Fruit fly (Drosophila melanogaster) whole organism, embryonic: ENCODE measurements around the gene CG32713.

ENCODE experiments used
- Atf6 ChIP-seq: fragments of 200-800 bp; sonication (Bioruptor generic); IDR thresholded peaks from 2 replicates; pipeline ENCODE4 v1.3.6; 2022; ENCODE audit warnings: missing biosample characterization, missing genetic modification characterization
- CG10565 ChIP-seq: fragments of 200-800 bp; sonication (Bioruptor generic); optimal IDR thresholded peaks from 3 replicates; lab custom pipeline; 2016; ENCODE audit warnings: missing biosample characterization, mild to moderate bottlenecking, missing genetic modification characterization
- CG12299 ChIP-seq: fragments of 200-800 bp; sonication (Bioruptor generic); optimal IDR thresholded peaks from 2 replicates; lab custom pipeline; 2018; ENCODE audit warnings: missing biosample characterization, mild to moderate bottlenecking, missing genetic modification characterization
- CG14710 ChIP-seq: fragments of 200-800 bp; sonication (Bioruptor generic); optimal IDR thresholded peaks from 3 replicates; lab custom pipeline; 2019; ENCODE audit warnings: missing biosample characterization, mild to moderate bottlenecking, missing genetic modification characterization, moderate library complexity
- CG15269 ChIP-seq: fragments of 200-800 bp; sonication (Bioruptor generic); optimal IDR thresholded peaks from 2 replicates; lab custom pipeline; 2018; ENCODE audit warnings: missing biosample characterization, mild to moderate bottlenecking, missing genetic modification characterization, moderate library complexity
- CG15479 ChIP-seq: fragments of 200-800 bp; sonication (Bioruptor generic); optimal IDR thresholded peaks from 3 replicates; lab custom pipeline; 2019; ENCODE audit warnings: missing biosample characterization, mild to moderate bottlenecking, missing genetic modification characterization, moderate library complexity
- CG16779 ChIP-seq: fragments of 200-800 bp; sonication (Bioruptor generic); IDR thresholded peaks from 2 replicates; pipeline ENCODE4 v1.3.6; 2022; ENCODE audit warnings: missing biosample characterization, missing genetic modification characterization
- CG17186 ChIP-seq: fragments of 200-800 bp; sonication (Bioruptor generic); optimal IDR thresholded peaks from 3 replicates; lab custom pipeline; 2017; ENCODE audit warnings: missing biosample characterization, missing genetic modification reagents, missing genetic modification characterization
- CG2875 ChIP-seq: fragments of 200-800 bp; sonication (Bioruptor generic); optimal IDR thresholded peaks from 2 replicates; lab custom pipeline; 2017; ENCODE audit warnings: missing biosample characterization, mild to moderate bottlenecking, missing genetic modification characterization, missing genetic modification reagents
- CG2889 ChIP-seq: fragments of 200-800 bp; sonication (Bioruptor generic); IDR thresholded peaks from 3 replicates; pipeline ENCODE4 v1.3.6; 2022; ENCODE audit warnings: missing biosample characterization, missing genetic modification characterization
- CG31441 ChIP-seq: fragments of 200-800 bp; sonication (Bioruptor generic); IDR thresholded peaks from 2 replicates; pipeline ENCODE4 v1.3.6; 2022; ENCODE audit warnings: missing biosample characterization, missing genetic modification characterization
- CG32532 ChIP-seq: fragments of 200-800 bp; sonication (Bioruptor generic); IDR thresholded peaks from 2 replicates; pipeline ENCODE4 v1.3.6; 2022; ENCODE audit warnings: missing biosample characterization, missing genetic modification characterization
- CG34224 ChIP-seq: fragments of 200-800 bp; sonication (Bioruptor generic); IDR thresholded peaks from 3 replicates; pipeline ENCODE4 v1.3.6; 2022; ENCODE audit warnings: missing biosample characterization, missing genetic modification characterization; ENCODE audit not compliant: partially characterized antibody
- CG4360 ChIP-seq: fragments of 200-800 bp; sonication (Bioruptor generic); IDR thresholded peaks from 2 replicates; pipeline ENCODE4 v1.3.6; 2022; ENCODE audit warnings: missing biosample characterization, missing genetic modification characterization
- CG6683 ChIP-seq: fragments of 200-800 bp; sonication (Bioruptor generic); optimal IDR thresholded peaks from 2 replicates; lab custom pipeline; 2017; ENCODE audit warnings: missing biosample characterization, mild to moderate bottlenecking, missing genetic modification characterization, missing genetic modification reagents
- CG6791 ChIP-seq: fragments of 200-800 bp; sonication (Bioruptor generic); IDR thresholded peaks from 3 replicates; pipeline ENCODE4 v1.3.6; 2022; ENCODE audit warnings: missing biosample characterization, missing genetic modification characterization; ENCODE audit not compliant: partially characterized antibody
- CG8924 ChIP-seq: fragments of 200-800 bp; optimal IDR thresholded peaks from 3 replicates; lab custom pipeline; 2019; ENCODE audit warnings: missing biosample characterization, mild to moderate bottlenecking, missing genetic modification characterization, moderate library complexity
- CG8944 ChIP-seq: fragments of 200-800 bp; sonication (Bioruptor generic); optimal IDR thresholded peaks from 3 replicates; lab custom pipeline; 2016; ENCODE audit warnings: missing biosample characterization, missing genetic modification characterization
- ERR ChIP-seq: fragments of 200-800 bp; sonication (Bioruptor generic); optimal IDR thresholded peaks from 2 replicates; lab custom pipeline; 2016; ENCODE audit warnings: missing biosample characterization, missing genetic modification characterization
- Eip74EF ChIP-seq, 2 experiments: fragments of 200-800 bp in 1 of 2; fragments of >200 bp in 1 of 2; sonication (Bioruptor generic) in 1 of 2; optimal IDR thresholded peaks; 2 replicates each; lab custom pipeline; 2017 to 2019; ENCODE audit warnings: missing biosample characterization in 2 of 2, missing genetic modification characterization in 2 of 2, mild to moderate bottlenecking in 1 of 2, moderate library complexity in 1 of 2
- GATAe ChIP-seq: fragments of 200-800 bp; sonication (Bioruptor generic); conservative IDR thresholded peaks from 2 replicates; pipeline ENCODE4 v1.3.6; 2022; ENCODE audit warnings: missing biosample characterization, missing genetic modification characterization
- Gug ChIP-seq: fragments of 200-800 bp; sonication (Bioruptor generic); IDR thresholded peaks from 4 replicates; pipeline ENCODE4 v1.3.6; 2022; ENCODE audit warnings: missing biosample characterization, missing genetic modification characterization
- H2.0 ChIP-seq: fragments of 200-800 bp; sonication (Bioruptor generic); IDR thresholded peaks from 2 replicates; pipeline ENCODE4 v1.3.6; 2022; ENCODE audit warnings: missing biosample characterization, missing genetic modification characterization
- HLH3B ChIP-seq: fragments of 200-800 bp; sonication (Bioruptor generic); IDR thresholded peaks from 2 replicates; pipeline ENCODE4 v1.3.6; 2022; ENCODE audit warnings: missing biosample characterization, missing genetic modification characterization
- HLH54F ChIP-seq: fragments of 200-800 bp; sonication (Bioruptor generic); optimal IDR thresholded peaks from 3 replicates; lab custom pipeline; 2016; ENCODE audit warnings: missing biosample characterization, missing genetic modification characterization
- Hmx ChIP-seq: fragments of 200-800 bp; sonication (Bioruptor generic); optimal IDR thresholded peaks from 2 replicates; lab custom pipeline; 2016; ENCODE audit warnings: missing biosample characterization, missing genetic modification characterization
- Med ChIP-seq: fragments of 200-800 bp; sonication (Bioruptor generic); peaks from one replicate; lab custom pipeline; 2016; ENCODE audit warnings: missing biosample characterization, missing genetic modification characterization, mild to moderate bottlenecking, inconsistent platforms, moderate library complexity
- Ravus ChIP-seq: fragments of 200-800 bp; sonication (Bioruptor generic); IDR thresholded peaks from 2 replicates; pipeline ENCODE4 v1.3.6; 2022; ENCODE audit warnings: missing biosample characterization, missing genetic modification characterization
- Sox102F ChIP-seq: fragments of 200-800 bp; sonication (Bioruptor generic); optimal IDR thresholded peaks from 2 replicates; lab custom pipeline; 2018; ENCODE audit warnings: missing biosample characterization, mild to moderate bottlenecking, missing genetic modification characterization, moderate library complexity
- Sry-δ ChIP-seq: fragments of 200-800 bp; sonication (Bioruptor generic); optimal IDR thresholded peaks from 2 replicates; lab custom pipeline; 2016; ENCODE audit warnings: missing biosample characterization, missing genetic modification characterization
- Ssrp ChIP-seq: fragments of 200-800 bp; sonication (Bioruptor generic); optimal IDR thresholded peaks from 2 replicates; lab custom pipeline; 2018; ENCODE audit warnings: missing biosample characterization, mild to moderate bottlenecking, missing genetic modification characterization, moderate library complexity
- Xrp1 ChIP-seq: fragments of 200-800 bp; sonication (Bioruptor generic); IDR thresholded peaks from 2 replicates; pipeline ENCODE4 v1.3.6; 2022; ENCODE audit warnings: missing biosample characterization, missing genetic modification characterization
- aop ChIP-seq: fragments of 200-800 bp; sonication (Bioruptor generic); IDR thresholded peaks from 2 replicates; pipeline ENCODE4 v1.3.6; 2022; ENCODE audit warnings: missing biosample characterization, missing genetic modification characterization
- bbx ChIP-seq: fragments of 200-800 bp; sonication (Bioruptor generic); IDR thresholded peaks from 2 replicates; pipeline ENCODE4 v1.3.6; 2022; ENCODE audit warnings: missing biosample characterization, missing genetic modification characterization; ENCODE audit not compliant: partially characterized antibody
- cad ChIP-seq: fragments of >200 bp; optimal IDR thresholded peaks from 2 replicates; lab custom pipeline; 2017; ENCODE audit warnings: missing biosample characterization, missing genetic modification characterization
- chinmo ChIP-seq: fragments of 200-800 bp; sonication (Bioruptor generic); IDR thresholded peaks from 4 replicates; pipeline ENCODE4 v1.3.6; 2022; ENCODE audit warnings: missing biosample characterization, missing genetic modification characterization; ENCODE audit not compliant: partially characterized antibody
- chm ChIP-seq: fragments of 200-800 bp; sonication (Bioruptor generic); IDR thresholded peaks from 2 replicates; pipeline ENCODE4 v1.3.6; 2022; ENCODE audit warnings: missing biosample characterization, missing genetic modification characterization
- crol ChIP-seq: fragments of 200-800 bp; sonication (Bioruptor generic); IDR thresholded peaks from 2 replicates; pipeline ENCODE4 v1.3.6; 2022; ENCODE audit warnings: missing biosample characterization, missing genetic modification characterization
- fu2 ChIP-seq: fragments of 200-800 bp; sonication (Bioruptor generic); optimal IDR thresholded peaks from 2 replicates; lab custom pipeline; 2016; ENCODE audit warnings: missing biosample characterization, missing genetic modification characterization
- gcm ChIP-seq: fragments of 200-800 bp; sonication (Bioruptor generic); optimal IDR thresholded peaks from 2 replicates; lab custom pipeline; 2019; ENCODE audit warnings: missing biosample characterization, mild to moderate bottlenecking, missing genetic modification characterization, moderate library complexity
- gsb-n ChIP-seq: fragments of 200-800 bp; sonication (Bioruptor generic); optimal IDR thresholded peaks from 3 replicates; lab custom pipeline; 2018; ENCODE audit warnings: missing biosample characterization, mild to moderate bottlenecking, missing genetic modification characterization
- oc ChIP-seq: fragments of 200-800 bp; sonication (Bioruptor generic); optimal IDR thresholded peaks from 2 replicates; lab custom pipeline; 2018; ENCODE audit warnings: missing biosample characterization, mild to moderate bottlenecking, missing genetic modification characterization, moderate library complexity
- otp ChIP-seq: fragments of 200-800 bp; sonication (Bioruptor generic); IDR thresholded peaks from 3 replicates; pipeline ENCODE4, ENCODE4 v1.3.6; 2022; ENCODE audit warnings: missing biosample characterization, missing genetic modification characterization
- rib ChIP-seq: fragments of 200-800 bp; sonication (Bioruptor generic); IDR thresholded peaks from 2 replicates; pipeline ENCODE4 v1.3.6; 2022; ENCODE audit warnings: missing biosample characterization, missing genetic modification characterization
- run ChIP-seq: fragments of 200-800 bp; sonication (Bioruptor generic); optimal IDR thresholded peaks from 3 replicates; lab custom pipeline; 2018; ENCODE audit warnings: missing biosample characterization, mild to moderate bottlenecking, missing genetic modification characterization
- slou ChIP-seq: fragments of 200-800 bp; sonication (Bioruptor generic); optimal IDR thresholded peaks from 3 replicates; lab custom pipeline; 2016; ENCODE audit warnings: missing biosample characterization, missing genetic modification characterization
- sug ChIP-seq: fragments of 200-800 bp; optimal IDR thresholded peaks from 2 replicates; lab custom pipeline; 2019; ENCODE audit warnings: missing biosample characterization, mild to moderate bottlenecking, missing genetic modification characterization, moderate library complexity
- ttk ChIP-seq: fragments of 200-800 bp; sonication (Bioruptor generic); IDR thresholded peaks from 2 replicates; pipeline ENCODE4 v2.1.2; 2022; ENCODE audit warnings: missing biosample characterization, missing genetic modification characterization
- z ChIP-seq: fragments of 200-800 bp; sonication (Bioruptor generic); IDR thresholded peaks from 3 replicates; pipeline ENCODE4 v1.3.6; 2022; ENCODE audit warnings: missing biosample characterization, missing genetic modification characterization
- zen ChIP-seq: fragments of 200-800 bp; sonication (Bioruptor generic); optimal IDR thresholded peaks from 3 replicates; lab custom pipeline; 2018; ENCODE audit warnings: missing biosample characterization, mild to moderate bottlenecking, missing genetic modification characterization, moderate library complexity

The CG32713 gene

DNA sequence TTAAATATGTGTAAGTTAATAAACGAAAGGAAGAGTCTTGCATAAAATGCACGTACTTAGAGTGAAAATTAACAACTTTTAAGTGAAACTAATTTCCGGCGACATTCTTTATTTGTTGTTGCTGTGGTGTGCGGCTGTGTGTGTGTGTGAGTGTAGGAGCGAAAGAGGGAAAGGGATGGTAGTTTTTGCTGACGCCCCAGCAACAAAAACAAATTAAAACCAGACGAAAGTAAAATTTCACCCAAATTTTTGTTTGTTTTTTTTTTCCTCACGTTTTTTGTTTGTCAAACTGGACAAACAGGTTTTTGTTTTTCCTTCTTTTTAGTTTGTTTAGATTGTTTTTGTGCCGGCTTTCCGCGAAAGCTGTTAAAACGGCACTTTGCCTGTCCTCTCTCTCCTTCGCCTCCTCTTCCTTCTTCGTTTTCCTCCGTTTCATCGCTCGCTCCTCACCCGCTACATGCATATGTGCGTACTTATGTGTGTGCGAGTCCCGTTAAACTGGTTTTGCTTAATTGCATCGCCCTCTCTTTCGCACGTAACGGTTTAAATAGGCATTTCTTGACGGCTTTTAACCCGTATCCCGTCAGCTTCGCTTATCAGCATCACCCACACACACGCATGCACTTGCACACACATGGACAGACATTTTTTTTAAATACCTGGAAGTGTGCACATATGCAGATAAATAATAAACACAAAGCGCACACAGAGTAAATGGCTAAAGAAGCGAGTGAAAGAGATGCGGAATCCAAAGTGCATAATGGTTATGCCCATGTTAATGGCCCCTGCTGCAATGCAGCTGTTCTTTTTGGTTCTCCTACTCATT is 19.9 kb downstream of the CG32713 start, which contains the start of gene Miga:
Miga (minus strand) TSS at position 536 of the 826 bp plus-strand sequence.
- TF ChIP-seq slou (GFP tag; lab: Kevin White, UChicago) (no peak), crol (GFP tag; lab: Robert Waterston, UW) (peak; percentile 68), CG15479 (GFP tag; lab: Kevin White, UChicago) (peak; percentile 90), bbx (no peak), fu2 (GFP tag; lab: Kevin White, UChicago) (no peak), CG8944 (GFP tag; lab: Kevin White, UChicago) (no peak), CG6791 (GFP tag; lab: Robert Waterston, UW) (no peak), CG32532 (no peak), aop (GFP tag; lab: Robert Waterston, UW) (no peak), gsb-n (tag; lab: Kevin White, UChicago) (peak; percentile 33), gcm (GFP tag; lab: Kevin White, UChicago) (peak; percentile 47), CG4360 (GFP tag; lab: Robert Waterston, UW) (no peak), Med (GFP tag; lab: Kevin White, UChicago) (peak; percentile 58), run (no peak), Sox102F (GFP tag; lab: Kevin White, UChicago) (no peak), CG15269 (tag; lab: Kevin White, UChicago) (peak; percentile 22), CG12299 (no peak), CG2889 (GFP tag; lab: Robert Waterston, UW) (no peak), chinmo (GFP tag; lab: Robert Waterston, UW) (peak; percentile 85; the same call in 1 of the 4 replicates), z (GFP tag; lab: Robert Waterston, UW) (no peak), oc (peak; percentile 46), otp (GFP tag; lab: Robert Waterston, UW) (0 out of 3 replicates have a peak, but pooled peaks have one; percentile 5), Xrp1 (GFP tag; lab: Robert Waterston, UW) (no peak), ERR (GFP tag; lab: Kevin White, UChicago) (no peak), HLH3B (GFP tag; lab: Robert Waterston, UW) (no peak), CG17186 (GFP tag; lab: Kevin White, UChicago) (no peak), CG10565 (no peak), H2.0 (no peak), sug (no peak), CG8924 (peak; percentile 23), Sry-δ (no peak), HLH54F (GFP tag; lab: Kevin White, UChicago) (no peak), ttk (GFP tag; lab: Robert Waterston, UW) (no peak), CG2875 (GFP tag; lab: Kevin White, UChicago) (no peak), Atf6 (GFP tag; lab: Robert Waterston, UW) (no peak), CG14710 (tag; lab: Kevin White, UChicago) (peak; percentile 7), CG31441 (GFP tag; lab: Robert Waterston, UW) (no peak), CG6683 (GFP tag; lab: Kevin White, UChicago) (no peak), rib (peak; percentile 42; the same call in 1 of the 2 replicates), Gug (no peak), chm (GFP tag; lab: Robert Waterston, UW) (no peak), Ravus (GFP tag; lab: Robert Waterston, UW) (no peak), Eip74EF (GFP tag; optimal IDR thresholded peaks at IDR 0.05; lab: Kevin White, UChicago) (peak in 1 of 2 experiments; percentile 12), CG34224 (GFP tag; lab: Robert Waterston, UW) (no peak), Hmx (no peak), Ssrp (no peak), CG16779 (no peak), zen (tag; lab: Kevin White, UChicago) (peak; percentile 84), GATAe (no peak), cad (GFP tag; lab: Kevin White, UChicago) (no peak)
